Worm (Caenorhabditis elegans) whole organism, L4/young adult: ENCODE data around the gene F16G10.9.

Source experiments
- W03F9.2 ChIP-seq: fragments of 150-350 bp; optimal IDR thresholded peaks from 2 replicates; lab custom pipeline; 2014; ENCODE audit warnings: missing biosample characterization, missing genetic modification characterization
- him-1 ChIP-seq: sonication (generic microtip); optimal IDR thresholded peaks from 2 replicates; lab custom pipeline; 2016; ENCODE audit warnings: missing genotype, missing genetic modification reagents, missing genetic modification characterization, missing compliant biosample characterization

- TF ChIP-seq him-1 (tag; lab: Kevin White, UChicago) (no peak), W03F9.2 (tag; lab: Kevin White, UChicago) (no peak)
These were observed 49.8 kb downstream of the F16G10.9 start, which contains the start of gene F43C11.7 for ce11 chrII:2335572-2335971.
